Worm (Caenorhabditis elegans): ENCODE measurements around the gene F14D7.9.

ce11 chrV:14316525-14316924 is 22.0 kb downstream of the F14D7.9 start, which contains the start of gene F47B8.2:
- TF ChIP-seq hmg-4 (GFP tag; optimal IDR thresholded peaks at IDR 0.05) (no peak), F13C5.2 (tag; optimal IDR thresholded peaks at IDR 0.05) (no peak), ets-7 (tag; optimal IDR thresholded peaks at IDR 0.05) (no peak), flt-1 (GFP tag; IDR thresholded peaks at IDR 0.05) (no peak), ama-1 (optimal IDR thresholded peaks at IDR 0.05) (no peak), sea-1 (GFP tag; conservative IDR thresholded peaks at IDR 0.05) (no peak)
